Worm (Caenorhabditis elegans): ENCODE results near the gene T22B7.22.

- no peak for TF ChIP-seq fos-1 (tag; optimal IDR thresholded peaks at IDR 0.05)
- TF ChIP-seq ZK546.5 (tag; optimal IDR thresholded peaks at IDR 0.05) = no peak
- TF ChIP-seq pqm-1 (tag; optimal IDR thresholded peaks at IDR 0.05) = no peak
- TF ChIP-seq ceh-28 (tag; optimal IDR thresholded peaks at IDR 0.05) = no peak
- TF ChIP-seq egl-5 (tag; optimal IDR thresholded peaks at IDR 0.05) = no peak
- no peak for TF ChIP-seq ama-1 (optimal IDR thresholded peaks at IDR 0.05)
- no peak for TF ChIP-seq aly-2 (tag; optimal IDR thresholded peaks at IDR 0.05)
- TF ChIP-seq hmg-11 (tag; optimal IDR thresholded peaks at IDR 0.05) = no peak
Measured at ce11 chrX:5689077-5689476, 29.3 kb downstream of the T22B7.22 start.
